Worm (Caenorhabditis elegans) whole organism, late embryonic: ENCODE measurements around the gene Y57G11A.5.

Experiments used
- F13H6.1 ChIP-seq: sonication (generic microtip); optimal IDR thresholded peaks from 2 replicates; lab custom pipeline; 2016; ENCODE audit warnings: missing genetic modification characterization, missing compliant biosample characterization
- K02D7.2 ChIP-seq: sonication (generic microtip); optimal IDR thresholded peaks from 2 replicates; lab custom pipeline; 2017; ENCODE audit warnings: mild to moderate bottlenecking, missing genetic modification characterization, missing compliant biosample characterization
- T23F11.4 ChIP-seq: fragments of 200-800 bp; sonication (Bioruptor generic); optimal IDR thresholded peaks from 2 replicates; lab custom pipeline; 2018; ENCODE audit warnings: mild to moderate bottlenecking, missing genetic modification characterization, missing compliant biosample characterization
- Y22D7AL.16 ChIP-seq: sonication (generic microtip); optimal IDR thresholded peaks from 2 replicates; lab custom pipeline; 2016; ENCODE audit warnings: missing genetic modification characterization, missing compliant biosample characterization
- ama-1 ChIP-seq: fragments of 150-350 bp; optimal IDR thresholded peaks from 2 replicates; lab custom pipeline; 2014
- ceh-2 ChIP-seq: sonication (generic microtip); optimal IDR thresholded peaks from 2 replicates; lab custom pipeline; 2016; ENCODE audit warnings: missing genotype, missing genetic modification characterization, missing compliant biosample characterization
- ceh-31 ChIP-seq: sonication (generic microtip); optimal IDR thresholded peaks from 2 replicates; lab custom pipeline; 2016; ENCODE audit warnings: missing genetic modification characterization, missing compliant biosample characterization
- ceh-34 ChIP-seq: sonication (generic microtip); optimal IDR thresholded peaks from 2 replicates; lab custom pipeline; 2016; ENCODE audit warnings: mild to moderate bottlenecking, missing genetic modification characterization, missing compliant biosample characterization
- ceh-6 ChIP-seq: fragments of 200-800 bp; sonication (Bioruptor generic); optimal IDR thresholded peaks from 2 replicates; lab custom pipeline; 2018; ENCODE audit warnings: mild to moderate bottlenecking, missing genetic modification characterization, missing compliant biosample characterization
- ceh-9 ChIP-seq: sonication (generic microtip); optimal IDR thresholded peaks from 2 replicates; lab custom pipeline; 2016; ENCODE audit warnings: mild to moderate bottlenecking, missing genetic modification characterization, inconsistent platforms, missing compliant biosample characterization
- che-1 ChIP-seq: sonication (generic microtip); optimal IDR thresholded peaks from 2 replicates; lab custom pipeline; 2016; ENCODE audit warnings: mild to moderate bottlenecking, missing genetic modification characterization, missing compliant biosample characterization
- dmd-4 ChIP-seq: sonication (generic microtip); optimal IDR thresholded peaks from 2 replicates; lab custom pipeline; 2016; ENCODE audit warnings: borderline replicate concordance, missing genetic modification characterization, missing compliant biosample characterization
- elt-2 ChIP-seq: sonication (generic microtip); optimal IDR thresholded peaks from 2 replicates; lab custom pipeline; 2016; ENCODE audit warnings: missing genetic modification reagents, missing genetic modification characterization, missing compliant biosample characterization
- elt-4 ChIP-seq: sonication (generic microtip); optimal IDR thresholded peaks from 2 replicates; lab custom pipeline; 2016; ENCODE audit warnings: missing genetic modification characterization, missing compliant biosample characterization
- ets-4 ChIP-seq: sonication (generic microtip); optimal IDR thresholded peaks from 2 replicates; lab custom pipeline; 2016; ENCODE audit warnings: missing genetic modification characterization, missing compliant biosample characterization
- fax-1 ChIP-seq: sonication (generic microtip); optimal IDR thresholded peaks from 2 replicates; lab custom pipeline; 2016; ENCODE audit warnings: missing genotype, missing genetic modification characterization, missing compliant biosample characterization
- fkh-10 ChIP-seq: fragments of 150-350 bp; optimal IDR thresholded peaks from 2 replicates; lab custom pipeline; 2014; ENCODE audit warnings: missing biosample characterization, missing genetic modification reagents, missing genetic modification characterization
- fkh-6 ChIP-seq: sonication (generic microtip); optimal IDR thresholded peaks from 2 replicates; lab custom pipeline; 2016; ENCODE audit warnings: missing genetic modification characterization, missing compliant biosample characterization
- gmeb-2 ChIP-seq: sonication (generic microtip); optimal IDR thresholded peaks from 2 replicates; lab custom pipeline; 2016; ENCODE audit warnings: missing genetic modification characterization, inconsistent platforms, missing compliant biosample characterization
- hlh-13 ChIP-seq: fragments of 200-800 bp; sonication (Bioruptor generic); optimal IDR thresholded peaks from 2 replicates; lab custom pipeline; 2018; ENCODE audit warnings: mild to moderate bottlenecking, missing genetic modification characterization, missing compliant biosample characterization
- hlh-6 ChIP-seq: sonication (generic microtip); optimal IDR thresholded peaks from 2 replicates; lab custom pipeline; 2016; ENCODE audit warnings: missing genotype, missing genetic modification characterization, missing compliant biosample characterization
- hlh-8 ChIP-seq: sonication (generic microtip); optimal IDR thresholded peaks from 2 replicates; lab custom pipeline; 2016; ENCODE audit warnings: missing genotype, missing genetic modification characterization, missing compliant biosample characterization
- lim-6 ChIP-seq: sonication (generic microtip); optimal IDR thresholded peaks from 2 replicates; lab custom pipeline; 2016; ENCODE audit warnings: missing genetic modification characterization, missing compliant biosample characterization
- lin-11 ChIP-seq: fragments of 200-800 bp; sonication (Bioruptor generic); optimal IDR thresholded peaks from 2 replicates; lab custom pipeline; 2018; ENCODE audit warnings: mild to moderate bottlenecking, missing genetic modification characterization, missing compliant biosample characterization
- madf-2 ChIP-seq: sonication (generic microtip); optimal IDR thresholded peaks from 2 replicates; lab custom pipeline; 2017; ENCODE audit warnings: missing genetic modification characterization, missing compliant biosample characterization
- npax-4 ChIP-seq: sonication (generic microtip); optimal IDR thresholded peaks from 2 replicates; lab custom pipeline; 2016; ENCODE audit warnings: missing genetic modification characterization, missing compliant biosample characterization
- odd-2 ChIP-seq: sonication (generic microtip); optimal IDR thresholded peaks from 2 replicates; lab custom pipeline; 2017; ENCODE audit warnings: antibody characterized with exemption, mild to moderate bottlenecking, missing genetic modification characterization, missing compliant biosample characterization
- pha-2 ChIP-seq: sonication (generic microtip); optimal IDR thresholded peaks from 2 replicates; lab custom pipeline; 2017; ENCODE audit warnings: mild to moderate bottlenecking, missing genetic modification characterization, missing compliant biosample characterization
- pha-4 ChIP-seq: fragments of 150-350 bp; optimal IDR thresholded peaks from 2 replicates; lab custom pipeline; 2018; ENCODE audit warnings: missing biosample characterization, missing genetic modification reagents, missing genetic modification characterization
- pros-1 ChIP-seq: fragments of 150-350 bp; optimal IDR thresholded peaks from 2 replicates; lab custom pipeline; 2014; ENCODE audit warnings: missing biosample characterization, missing genetic modification reagents, missing genetic modification characterization
- ref-2 ChIP-seq: sonication (generic microtip); optimal IDR thresholded peaks from 2 replicates; lab custom pipeline; 2016; ENCODE audit warnings: missing genetic modification characterization, missing compliant biosample characterization
- rnt-1 ChIP-seq: sonication (generic microtip); optimal IDR thresholded peaks from 2 replicates; lab custom pipeline; 2016; ENCODE audit warnings: missing genetic modification characterization, missing compliant biosample characterization
- sdc-2 ChIP-seq: sonication (generic microtip); optimal IDR thresholded peaks from 2 replicates; lab custom pipeline; 2016; ENCODE audit warnings: missing genotype, missing genetic modification characterization, missing compliant biosample characterization
- sox-4 ChIP-seq: sonication (generic microtip); optimal IDR thresholded peaks from 2 replicates; lab custom pipeline; 2017; ENCODE audit warnings: mild to moderate bottlenecking, missing genetic modification characterization, inconsistent platforms, missing compliant biosample characterization
- syd-9 ChIP-seq: sonication (generic microtip); optimal IDR thresholded peaks from 2 replicates; lab custom pipeline; 2016; ENCODE audit warnings: mild to moderate bottlenecking, missing genetic modification characterization, moderate library complexity, missing compliant biosample characterization
- tbx-2 ChIP-seq: sonication (generic microtip); optimal IDR thresholded peaks from 2 replicates; lab custom pipeline; 2016; ENCODE audit warnings: missing genetic modification characterization, missing compliant biosample characterization
- tbx-7 ChIP-seq: sonication (generic microtip); optimal IDR thresholded peaks from 2 replicates; lab custom pipeline; 2016; ENCODE audit warnings: missing genotype, missing genetic modification characterization, missing compliant biosample characterization
- unc-42 ChIP-seq: sonication (generic microtip); optimal IDR thresholded peaks from 2 replicates; lab custom pipeline; 2016; ENCODE audit warnings: missing genotype, missing genetic modification characterization, missing compliant biosample characterization
- unc-86 ChIP-seq: sonication (generic microtip); optimal IDR thresholded peaks from 2 replicates; lab custom pipeline; 2016; ENCODE audit warnings: missing genetic modification characterization, missing compliant biosample characterization
- zip-5 ChIP-seq: sonication (generic microtip); optimal IDR thresholded peaks from 2 replicates; lab custom pipeline; 2016; ENCODE audit warnings: missing genetic modification characterization, missing compliant biosample characterization

Y57G11A.5 gene

DNA sequence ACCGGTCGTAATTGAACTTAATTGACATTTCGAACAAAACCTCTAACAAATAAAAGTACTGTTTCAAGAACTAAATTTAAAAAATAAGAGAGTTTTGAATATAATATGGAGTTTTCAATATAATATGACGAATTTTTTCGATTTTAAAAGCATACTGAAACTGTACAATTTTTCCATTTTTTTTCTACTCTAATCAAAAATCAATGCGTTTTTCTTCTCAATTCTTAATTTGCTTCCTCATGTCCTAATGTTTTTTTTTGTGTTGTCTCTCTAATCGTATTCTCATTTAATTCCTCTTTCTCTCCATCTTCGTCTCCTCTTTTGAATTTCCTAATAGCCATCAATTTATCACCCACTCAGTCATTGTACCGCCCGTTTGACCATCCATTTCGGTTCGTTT lies 30.3 kb downstream of the Y57G11A.5 start, which contains the start of gene Y57G11A.4:
Gene Y57G11A.4, plus strand, starts transcription at position 301 of the 400 bp plus-strand sequence.
- TF ChIP-seq hlh-8 (tag; lab: Kevin White, UChicago) = no peak
- no peak for TF ChIP-seq tbx-7 (tag; lab: Kevin White, UChicago)
- TF ChIP-seq ets-4 (tag; lab: Kevin White, UChicago) = no peak
- TF ChIP-seq tbx-2 = no peak
- TF ChIP-seq elt-4 (tag; lab: Kevin White, UChicago) = no peak
- no peak for TF ChIP-seq K02D7.2 (tag; lab: Kevin White, UChicago)
- TF ChIP-seq npax-4 (tag; lab: Kevin White, UChicago) = no peak
- no peak for TF ChIP-seq madf-2
- no peak for TF ChIP-seq ceh-34 (tag; lab: Kevin White, UChicago)
- no peak for TF ChIP-seq che-1 (tag; lab: Kevin White, UChicago)
- no peak for TF ChIP-seq lin-11 (tag; lab: Kevin White, UChicago)
- TF ChIP-seq gmeb-2 (tag; lab: Kevin White, UChicago) = no peak
- TF ChIP-seq ceh-2 (tag; lab: Kevin White, UChicago) = no peak
- TF ChIP-seq ceh-9 (tag; lab: Kevin White, UChicago) = no peak

DNA sequence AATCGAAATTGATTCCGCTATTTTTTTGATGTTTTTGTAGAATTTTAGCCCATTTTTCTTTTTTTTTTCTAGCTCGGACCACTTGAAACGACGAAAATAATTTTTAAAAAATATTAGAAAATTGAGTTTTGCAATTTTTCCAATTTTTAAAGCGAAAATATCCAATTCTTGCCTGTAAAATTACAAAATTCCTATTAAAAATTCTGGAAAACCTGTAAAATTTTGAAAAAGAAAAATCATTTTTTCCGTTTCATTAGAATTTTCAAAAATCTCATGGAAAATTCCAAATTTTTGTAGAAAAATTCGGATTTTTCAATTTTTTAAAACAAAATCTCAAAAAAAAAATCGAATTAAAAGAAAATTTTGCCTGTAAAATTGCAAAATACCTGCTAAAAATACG lies 43.3 kb downstream of the Y57G11A.5 start:
- no peak for TF ChIP-seq elt-2
- no peak for TF ChIP-seq hlh-8 (tag; lab: Kevin White, UChicago)
- no peak for TF ChIP-seq ceh-2 (tag; lab: Kevin White, UChicago)
- TF ChIP-seq T23F11.4 = no peak

DNA sequence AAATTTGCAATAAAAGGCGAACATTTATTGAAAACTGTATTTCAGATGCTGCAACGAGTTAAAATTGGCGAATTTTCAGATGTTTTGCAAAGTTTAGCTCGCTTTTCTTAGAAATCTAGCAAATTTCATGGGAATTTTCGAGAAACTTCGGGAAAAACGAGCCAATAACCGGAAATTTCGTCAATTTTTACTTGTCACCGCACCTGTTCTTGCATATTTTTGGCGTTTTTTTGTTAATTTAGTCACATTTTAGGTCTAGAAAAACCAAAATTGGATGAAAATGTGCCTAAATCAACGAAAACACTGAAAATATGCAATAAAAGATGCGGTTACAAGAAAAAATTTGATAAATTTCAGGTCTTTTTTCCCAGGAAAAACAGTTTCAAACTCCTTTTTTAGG lies 45.5 kb downstream of the Y57G11A.5 start:
- no peak for TF ChIP-seq rnt-1
- TF ChIP-seq F13H6.1 = no peak
- TF ChIP-seq odd-2 (tag; lab: Kevin White, UChicago) = no peak
- no peak for TF ChIP-seq dmd-4 (tag; lab: Kevin White, UChicago)
- TF ChIP-seq ets-4 (tag; lab: Kevin White, UChicago) = no peak
- TF ChIP-seq lin-11 (tag; lab: Kevin White, UChicago) = no peak
- no peak for TF ChIP-seq fax-1 (tag; lab: Kevin White, UChicago)
- no peak for TF ChIP-seq fkh-10 (GFP tag; lab: Kevin White, UChicago)
- no peak for TF ChIP-seq ref-2 (tag; lab: Kevin White, UChicago)
- no peak for TF ChIP-seq sdc-2 (tag; lab: Kevin White, UChicago)
- no peak for TF ChIP-seq ceh-31 (tag; lab: Kevin White, UChicago)

DNA sequence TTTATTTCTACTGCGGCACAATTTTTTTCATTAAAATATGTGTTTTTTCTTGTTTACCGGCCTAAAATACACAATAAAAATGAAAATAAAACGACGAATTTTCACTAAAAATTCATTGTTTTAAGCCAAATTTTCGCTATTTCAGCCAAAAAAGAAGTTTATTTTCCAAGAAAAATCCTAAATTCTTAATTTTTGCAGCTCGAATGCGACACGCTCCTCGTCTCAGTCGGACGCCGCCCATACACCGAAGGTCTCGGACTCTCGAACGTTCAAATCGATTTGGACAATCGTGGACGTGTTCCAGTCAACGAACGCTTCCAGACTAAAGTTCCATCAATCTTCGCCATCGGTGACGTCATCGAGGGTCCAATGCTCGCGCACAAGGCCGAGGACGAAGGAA lies 46.3 kb downstream of the Y57G11A.5 start:
- TF ChIP-seq sox-4 (no peak), dmd-4 (tag; lab: Kevin White, UChicago) (no peak), unc-86 (tag; lab: Kevin White, UChicago) (no peak), Y22D7AL.16 (no peak), ama-1 (lab: Kevin White, UChicago) (no peak), pros-1 (tag; lab: Kevin White, UChicago) (no peak), hlh-6 (no peak), pha-4 (tag; lab: Kevin White, UChicago) (no peak), pha-2 (tag; lab: Kevin White, UChicago) (no peak), ceh-6 (GFP tag; lab: Kevin White, UChicago) (no peak), che-1 (tag; lab: Kevin White, UChicago) (no peak), unc-42 (tag; lab: Kevin White, UChicago) (no peak), lim-6 (tag; lab: Kevin White, UChicago) (no peak), zip-5 (tag; lab: Kevin White, UChicago) (no peak), syd-9 (tag; lab: Kevin White, UChicago) (no peak), fkh-6 (tag; lab: Kevin White, UChicago) (no peak), hlh-13 (GFP tag; lab: Kevin White, UChicago) (no peak), sdc-2 (tag; lab: Kevin White, UChicago) (no peak)
- TF ChIP-seq, all 69 proteins: peak for 0
